Fruit fly (Drosophila melanogaster): ENCODE measurements around the gene Vha68-2.

Gene Vha68-2

DNA sequence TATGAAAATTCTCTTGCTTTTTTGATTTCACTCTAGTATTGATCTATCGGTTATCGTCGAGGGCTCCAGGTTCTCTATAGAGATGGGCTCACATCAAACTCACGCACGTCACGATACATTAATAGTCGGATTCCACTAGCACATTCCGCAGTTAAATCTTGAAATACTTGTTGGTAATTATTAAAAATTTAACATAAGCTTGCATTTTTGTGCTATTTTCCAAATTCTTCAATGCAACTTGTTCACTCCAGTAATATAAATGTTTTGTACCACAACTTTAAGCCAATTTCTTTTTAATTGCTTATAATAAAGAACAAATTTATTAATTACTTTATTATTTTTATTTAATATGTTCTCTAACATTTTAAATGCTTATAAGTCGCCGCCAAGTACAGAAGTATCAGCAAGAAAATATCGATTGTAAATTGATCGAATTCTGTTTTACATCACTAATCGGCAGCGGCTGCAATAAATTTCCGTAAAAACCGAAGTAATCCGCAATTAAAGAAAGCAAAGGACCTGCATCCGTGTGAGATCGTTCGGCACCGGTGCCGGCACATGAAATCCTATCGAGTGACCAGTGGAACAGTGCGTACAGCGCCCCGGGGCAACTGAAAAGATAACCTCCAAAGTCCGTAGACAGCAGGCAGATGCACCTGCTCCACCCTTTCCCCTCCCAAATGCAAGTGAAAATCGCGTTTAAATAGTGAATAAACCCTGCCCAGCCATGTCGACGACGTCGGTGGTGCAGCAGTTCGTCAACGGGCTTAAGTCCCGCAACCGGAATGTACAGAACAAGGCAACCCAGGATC, 30.1 kb downstream of the Vha68-2 start, which contains the start of the genes Vha68-1 and mTor (continued):
- TF ChIP-seq nerfin-2 (GFP tag; IDR thresholded peaks at IDR 0.05; ENCODE audit: partially characterized antibody) (peak; percentile 73), nerfin-1 (tag; optimal IDR thresholded peaks at IDR 0.05) (no peak), danr (GFP tag; IDR thresholded peaks at IDR 0.05) (peak; percentile 76), CG3163 (GFP tag; optimal IDR thresholded peaks at IDR 0.05) (peak; percentile 12), knrl (GFP tag; IDR thresholded peaks at IDR 0.05; ENCODE audit: partially characterized antibody) (peak; percentile 91), Hand (GFP tag; optimal IDR thresholded peaks at IDR 0.05) (no peak), maf-S (GFP tag; optimal IDR thresholded peaks at IDR 0.05) (peak; percentile 68), tin (GFP tag; optimal IDR thresholded peaks at IDR 0.05) (peak; percentile 76), CG10462 (GFP tag; optimal IDR thresholded peaks at IDR 0.05) (peak; percentile 36), Rx (GFP tag; IDR thresholded peaks at IDR 0.05) (peak; percentile 68), Optix (GFP tag; IDR thresholded peaks at IDR 0.05) (no peak), CG14710 (tag; optimal IDR thresholded peaks at IDR 0.05) (peak; percentile 88), CG7963 (GFP tag; IDR thresholded peaks at IDR 0.05; ENCODE audit: partially characterized antibody) (peak; percentile 59), ham (GFP tag; IDR thresholded peaks at IDR 0.05) (peak; percentile 33; the same call in 1 of the 2 replicates), H15 (GFP tag; IDR thresholded peaks at IDR 0.05) (peak; percentile 73; the same call in 2 of the 3 replicates), trh (GFP tag; optimal IDR thresholded peaks at IDR 0.05) (peak; percentile 50), amos (GFP tag; IDR thresholded peaks at IDR 0.05; ENCODE audit: partially characterized antibody) (peak; percentile 86), Nf-YC (tag; optimal IDR thresholded peaks at IDR 0.05) (no peak), Taf1 (GFP tag; IDR thresholded peaks at IDR 0.05) (peak; percentile 58; the same call in 1 of the 2 replicates), gsb (GFP tag; IDR thresholded peaks at IDR 0.05) (no peak), CG8359 (GFP tag; optimal IDR thresholded peaks at IDR 0.05; ENCODE audit: borderline replicate concordance) (no peak), row (GFP tag; IDR thresholded peaks at IDR 0.05) (peak; percentile 92), Gug (GFP tag; IDR thresholded peaks at IDR 0.05) (peak; percentile 85), ab (GFP tag; optimal IDR thresholded peaks at IDR 0.05) (peak; percentile 55), Hr78 (GFP tag; optimal IDR thresholded peaks at IDR 0.05) (no peak), Tbp (GFP tag; optimal IDR thresholded peaks at IDR 0.05) (no peak), CG2875 (GFP tag; optimal IDR thresholded peaks at IDR 0.05) (no peak), CG2120 (GFP tag; optimal IDR thresholded peaks at IDR 0.05) (peak; percentile 88), CG17361 (GFP tag; IDR thresholded peaks at IDR 0.05) (no peak; the same call in 2 of the 3 replicates), CG3995 (GFP tag; optimal IDR thresholded peaks at IDR 0.05) (peak; percentile 37), sob (GFP tag; IDR thresholded peaks at IDR 0.05) (peak; percentile 84), CG12659 (GFP tag; optimal IDR thresholded peaks at IDR 0.05) (peak; percentile 82), pb (GFP tag; optimal IDR thresholded peaks at IDR 0.05) (no peak), MESR4 (GFP tag; optimal IDR thresholded peaks at IDR 0.05) (peak; percentile 55), Six4 (GFP tag; optimal IDR thresholded peaks at IDR 0.05) (peak; percentile 66), Dbx (GFP tag; IDR thresholded peaks at IDR 0.05) (peak; percentile 71), sens-2 (GFP tag; IDR thresholded peaks at IDR 0.05) (peak; percentile 22; the same call in 1 of the 2 replicates), CG12769 (tag; optimal IDR thresholded peaks at IDR 0.05) (no peak), GATAe (GFP tag; conservative IDR thresholded peaks at IDR 0.05) (0 out of 2 replicates have a peak, but pooled peaks have one; percentile 47), shn (GFP tag; optimal IDR thresholded peaks at IDR 0.05) (peak; percentile 78), CG8290 (GFP tag; optimal IDR thresholded peaks at IDR 0.05) (no peak), CG8290 (tag; optimal IDR thresholded peaks at IDR 0.05) (no peak), insv (GFP tag; optimal IDR thresholded peaks at IDR 0.05) (peak in 1 of 2 experiments; percentile 30), fd64A (GFP tag; optimal IDR thresholded peaks at IDR 0.05) (no peak), Ravus (GFP tag; IDR thresholded peaks at IDR 0.05) (peak; percentile 5; the same call in 1 of the 2 replicates), CG12299 (tag; optimal IDR thresholded peaks at IDR 0.05) (peak; percentile 41), corto (GFP tag; optimal IDR thresholded peaks at IDR 0.05) (no peak), CG7987 (GFP tag; optimal IDR thresholded peaks at IDR 0.05) (peak; percentile 45), Aef1 (GFP tag; IDR thresholded peaks at IDR 0.05) (peak; percentile 81)

Data from whole organism, embryonic.